Fruit fly (Drosophila melanogaster) whole organism, pupa: Measurements from ENCODE around the gene CG11089.

ENCODE experiments used
- CG10348 ChIP-seq: fragments of 200-800 bp; sonication (Bioruptor generic); IDR thresholded peaks from 2 replicates; pipeline ENCODE4 v1.3.6; 2022; ENCODE audit warnings: missing biosample characterization, missing genetic modification characterization
- CG12605 ChIP-seq: fragments of 200-800 bp; sonication (Bioruptor generic); IDR thresholded peaks from 2 replicates; pipeline ENCODE4 v1.3.6; 2022; ENCODE audit warnings: missing biosample characterization, missing genetic modification characterization
- CG13204 ChIP-seq: fragments of 200-800 bp; sonication (Bioruptor generic); optimal IDR thresholded peaks from 2 replicates; lab custom pipeline; 2018; ENCODE audit warnings: missing biosample characterization, mild to moderate bottlenecking, missing genetic modification characterization, moderate library complexity
- CG15710 ChIP-seq: fragments of 200-800 bp; sonication (Bioruptor generic); optimal IDR thresholded peaks from 2 replicates; lab custom pipeline; 2018; ENCODE audit warnings: missing biosample characterization, mild to moderate bottlenecking, missing genetic modification characterization, moderate library complexity
- CG17806 ChIP-seq: fragments of 200-800 bp; sonication (Bioruptor generic); optimal IDR thresholded peaks from 2 replicates; lab custom pipeline; 2018; ENCODE audit warnings: missing biosample characterization, mild to moderate bottlenecking, missing genetic modification characterization, moderate library complexity
- CG32121 ChIP-seq: fragments of 200-800 bp; sonication (Bioruptor generic); IDR thresholded peaks from 2 replicates; pipeline ENCODE4 v1.3.6; 2022; ENCODE audit warnings: missing biosample characterization, missing genetic modification characterization
- CG34367 ChIP-seq: fragments of 200-800 bp; sonication (Bioruptor generic); optimal IDR thresholded peaks from 2 replicates; lab custom pipeline; 2018; ENCODE audit warnings: missing biosample characterization, mild to moderate bottlenecking, missing genetic modification characterization
- CG4496 ChIP-seq: fragments of 200-800 bp; sonication (Bioruptor generic); IDR thresholded peaks from 3 replicates; pipeline ENCODE4 v1.3.6; 2022; ENCODE audit warnings: missing biosample characterization, missing genetic modification characterization
- CG8159 ChIP-seq: fragments of 200-800 bp; sonication (Bioruptor generic); optimal IDR thresholded peaks from 3 replicates; lab custom pipeline; 2018; ENCODE audit warnings: missing biosample characterization, mild to moderate bottlenecking, missing genetic modification characterization, moderate library complexity
- CG8301 ChIP-seq: fragments of 200-800 bp; sonication (Bioruptor generic); optimal IDR thresholded peaks from 2 replicates; lab custom pipeline; 2018; ENCODE audit warnings: missing biosample characterization, mild to moderate bottlenecking, missing genetic modification characterization
- CG9948 ChIP-seq: fragments of 200-800 bp; sonication (Bioruptor generic); optimal IDR thresholded peaks from 2 replicates; lab custom pipeline; 2018; ENCODE audit warnings: missing biosample characterization, mild to moderate bottlenecking, missing genetic modification characterization, moderate library complexity
- D1 ChIP-seq: fragments of 200-800 bp; sonication (Bioruptor generic); optimal IDR thresholded peaks from 2 replicates; lab custom pipeline; 2018; ENCODE audit warnings: missing biosample characterization, mild to moderate bottlenecking, missing genetic modification characterization, moderate library complexity
- EcR ChIP-seq: fragments of 200-800 bp; sonication (Bioruptor generic); optimal IDR thresholded peaks from 3 replicates; lab custom pipeline; 2019; ENCODE audit warnings: missing biosample characterization, missing genetic modification characterization, mild to moderate bottlenecking, moderate library complexity, missing genetic modification reagents
- Ets98B ChIP-seq: fragments of 200-800 bp; sonication (Bioruptor generic); IDR thresholded peaks from 2 replicates; pipeline ENCODE4 v1.3.6; 2022; ENCODE audit warnings: missing biosample characterization, missing genetic modification characterization
- Pif1A ChIP-seq: fragments of 200-800 bp; sonication (Bioruptor generic); optimal IDR thresholded peaks from 3 replicates; lab custom pipeline; 2016; ENCODE audit warnings: missing biosample characterization, missing genetic modification characterization
- Pif1B ChIP-seq: fragments of 200-800 bp; sonication (Bioruptor generic); optimal IDR thresholded peaks from 3 replicates; lab custom pipeline; 2016; ENCODE audit warnings: missing biosample characterization, missing genetic modification characterization
- Snoo ChIP-seq: fragments of 200-800 bp; sonication (Bioruptor generic); optimal IDR thresholded peaks from 3 replicates; lab custom pipeline; 2017; ENCODE audit warnings: missing biosample characterization, mild to moderate bottlenecking, missing genetic modification characterization, inconsistent platforms
- fd96Ca ChIP-seq: fragments of 200-800 bp; sonication (Bioruptor generic); IDR thresholded peaks from 3 replicates; pipeline ENCODE4 v1.3.6; 2022; ENCODE audit warnings: missing biosample characterization, missing genetic modification characterization
- gl ChIP-seq: fragments of 200-800 bp; sonication (Bioruptor generic); optimal IDR thresholded peaks from 2 replicates; lab custom pipeline; 2018; ENCODE audit warnings: missing biosample characterization, mild to moderate bottlenecking, missing genetic modification characterization
- rn ChIP-seq: fragments of 200-800 bp; sonication (Bioruptor generic); IDR thresholded peaks from 2 replicates; pipeline ENCODE4 v1.3.6; 2022; ENCODE audit warnings: missing biosample characterization, missing genetic modification characterization

CG11089 gene

DNA sequence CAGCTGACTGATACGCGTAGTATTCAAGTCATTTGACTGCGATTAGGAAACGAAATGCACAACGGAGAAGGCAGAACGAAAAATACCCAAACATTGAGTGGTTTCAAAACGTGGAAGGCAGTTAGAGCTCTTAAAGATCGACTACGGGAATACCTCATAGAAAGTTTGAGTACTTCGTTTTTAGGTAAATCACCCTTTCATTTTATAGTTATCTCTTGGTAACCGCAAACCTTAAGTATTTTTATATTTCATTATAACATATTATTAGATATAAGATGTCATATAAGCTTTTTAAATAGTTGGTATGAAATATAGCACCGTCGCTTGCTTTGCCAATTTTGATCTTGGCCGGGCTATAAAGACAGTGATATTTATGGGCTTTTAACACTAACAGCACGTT lies 31.7 kb upstream of the CG11089 start:
- TF ChIP-seq CG13204 (GFP tag; lab: Kevin White, UChicago) = no peak
- TF ChIP-seq Snoo (tag; lab: Kevin White, UChicago) = no peak
- TF ChIP-seq CG32121 (GFP tag; lab: Robert Waterston, UW) = no peak
- TF ChIP-seq CG34367 (tag; lab: Kevin White, UChicago) = no peak
- TF ChIP-seq fd96Ca (GFP tag; lab: Robert Waterston, UW) = no peak
- no peak for TF ChIP-seq CG10348
- no peak for TF ChIP-seq CG8301 (tag; lab: Kevin White, UChicago)
- no peak for TF ChIP-seq rn (GFP tag; lab: Robert Waterston, UW)
- TF ChIP-seq CG17806 (tag; lab: Kevin White, UChicago) = no peak
- no peak for TF ChIP-seq EcR (GFP tag; lab: Kevin White, UChicago)
- TF ChIP-seq gl (tag; lab: Kevin White, UChicago) = no peak

DNA sequence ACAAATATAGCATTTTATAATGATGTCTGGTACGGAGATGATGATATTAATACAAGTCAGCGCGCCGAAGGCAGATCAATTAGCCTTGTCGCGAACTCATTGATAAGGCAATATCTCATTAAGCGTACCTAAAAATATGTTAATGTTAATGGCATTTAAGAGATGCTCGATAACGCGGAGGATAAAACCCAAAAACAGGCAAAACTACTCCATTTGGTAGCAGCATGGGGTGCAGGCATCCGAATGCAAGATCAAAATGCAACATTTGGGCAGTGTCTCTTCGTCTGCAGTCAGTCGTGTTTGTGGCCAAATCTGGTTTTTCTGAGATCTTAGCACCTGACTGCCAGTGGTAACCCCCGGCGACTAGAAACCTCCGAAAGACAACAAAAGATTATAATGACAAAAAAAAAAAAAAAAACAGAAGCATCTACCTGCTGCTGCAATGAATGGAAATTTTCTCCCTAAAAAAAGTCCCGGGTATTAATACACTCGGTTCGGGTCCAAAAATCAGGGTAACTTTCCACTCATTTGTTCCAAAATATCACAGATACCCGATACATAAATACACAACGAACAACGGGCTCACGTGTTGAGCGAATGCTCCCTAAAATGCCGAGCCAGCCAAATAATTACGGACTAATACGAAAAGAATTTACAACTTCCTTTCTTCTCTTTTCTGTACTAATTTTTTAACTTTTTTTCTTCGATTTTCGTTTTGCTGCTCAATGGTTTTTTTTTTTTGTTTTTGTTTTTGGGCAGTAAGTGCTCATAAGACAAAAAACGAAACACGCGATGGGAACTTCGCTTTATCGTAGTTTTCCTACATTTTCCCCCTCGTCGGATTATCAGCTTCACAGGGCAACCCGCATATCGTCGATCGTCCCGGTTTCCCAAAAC lies 30.6 kb upstream of the CG11089 start:
- TF ChIP-seq CG8159 (tag; lab: Kevin White, UChicago) (no peak), EcR (GFP tag; lab: Kevin White, UChicago) (no peak), gl (tag; lab: Kevin White, UChicago) (no peak), fd96Ca (GFP tag; lab: Robert Waterston, UW) (no peak), Ets98B (no peak)

DNA sequence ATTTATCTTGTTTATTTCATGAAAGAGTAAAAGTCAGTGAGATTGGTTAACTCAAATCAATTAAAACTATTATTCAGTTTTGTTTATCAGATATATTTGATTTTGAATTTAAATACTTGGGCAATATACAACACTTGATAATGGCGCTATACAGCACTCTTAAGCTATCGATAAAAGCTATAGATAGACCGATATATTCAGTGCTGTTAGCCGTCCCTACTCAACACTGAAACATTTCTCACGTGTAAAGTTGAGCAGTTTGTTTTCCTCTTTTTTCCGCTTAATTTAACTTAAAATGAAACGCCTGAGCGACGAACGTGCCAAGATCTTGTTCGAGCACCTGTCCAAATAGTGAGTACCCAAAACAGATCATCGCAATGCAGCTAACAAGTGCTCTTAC lies 26.4 kb upstream of the CG11089 start, which contains the start of gene CG7006:
Gene CG7006, plus strand, starts transcription at position 208 of the 400 bp plus-strand sequence.
- TF ChIP-seq rn (GFP tag; lab: Robert Waterston, UW) (0 out of 2 replicates have a peak, but pooled peaks have one; percentile 24), Snoo (tag; lab: Kevin White, UChicago) (peak; percentile 30), Ets98B (peak; percentile 43; the same call in 1 of the 2 replicates), Pif1A (no peak)

dm6 chr3R:24851429-24851828 lies 25.4 kb upstream of the CG11089 start, which contains the start of gene Nct:
Gene Nct, plus strand, starts transcription at chr3R:24851601.
- TF ChIP-seq CG17806 (tag; lab: Kevin White, UChicago) (no peak), Pif1A (no peak), CG12605 (GFP tag; lab: Robert Waterston, UW) (no peak), CG13204 (GFP tag; lab: Kevin White, UChicago) (no peak), fd96Ca (GFP tag; lab: Robert Waterston, UW) (no peak), gl (tag; lab: Kevin White, UChicago) (no peak), Snoo (tag; lab: Kevin White, UChicago) (no peak), CG4496 (GFP tag; lab: Robert Waterston, UW) (no peak), CG8159 (tag; lab: Kevin White, UChicago) (no peak)

DNA sequence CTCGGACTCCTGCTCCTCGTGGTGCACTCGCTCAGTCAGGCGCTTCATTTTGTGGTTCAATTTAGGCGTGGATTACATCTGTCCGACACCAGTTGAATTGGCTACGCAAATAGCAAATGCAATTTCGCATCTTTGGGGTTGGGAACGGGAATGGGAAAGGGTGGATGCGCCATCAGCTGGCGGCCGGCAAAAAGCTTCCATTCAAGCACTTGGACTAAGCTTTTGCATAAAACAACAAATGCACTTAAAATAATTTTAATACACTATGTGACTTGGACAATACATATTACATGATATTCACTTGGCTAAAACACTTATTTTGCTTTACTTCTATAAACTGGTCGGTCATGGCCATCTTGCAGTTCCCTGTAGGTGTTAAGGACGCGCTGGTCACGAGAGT lies 20.7 kb upstream of the CG11089 start, which contains the start of gene HDAC11:
Gene HDAC11, minus strand, starts transcription at position 101 of the 400 bp plus-strand sequence.
- TF ChIP-seq Snoo (tag; lab: Kevin White, UChicago) (no peak), CG8159 (tag; lab: Kevin White, UChicago) (no peak), CG32121 (GFP tag; lab: Robert Waterston, UW) (0 out of 2 replicates have a peak, but pooled peaks have one; percentile 27), CG17806 (tag; lab: Kevin White, UChicago) (no peak)

DNA sequence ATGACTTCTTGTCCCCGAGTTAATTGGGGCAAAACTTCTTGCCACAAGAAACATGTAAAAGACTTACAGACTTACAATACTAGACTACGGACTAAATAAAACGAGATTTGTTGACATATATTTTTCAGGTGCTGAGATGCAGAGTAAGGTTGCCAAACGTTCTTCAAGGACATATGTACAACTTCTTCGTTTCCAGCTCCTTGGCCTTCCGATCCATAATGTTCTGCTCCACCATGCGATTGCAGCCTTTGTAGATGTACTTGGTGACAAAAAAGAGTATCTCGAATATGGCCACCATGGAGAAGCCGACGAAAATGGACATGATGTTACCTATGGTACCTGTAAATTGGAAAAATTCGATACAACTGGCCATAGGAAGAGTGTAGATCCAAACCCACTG lies 19.4 kb upstream of the CG11089 start, which contains the start of gene CAH4:
Gene CAH4, minus strand, starts transcription at position 101 of the 400 bp plus-strand sequence.
- TF ChIP-seq Ets98B = no peak
- TF ChIP-seq CG34367 (tag; lab: Kevin White, UChicago) = no peak
- TF ChIP-seq CG10348 = no peak
- no peak for TF ChIP-seq CG9948 (tag; lab: Kevin White, UChicago)
- no peak for TF ChIP-seq fd96Ca (GFP tag; lab: Robert Waterston, UW)
- no peak for TF ChIP-seq CG32121 (GFP tag; lab: Robert Waterston, UW)
- TF ChIP-seq Pif1B (GFP tag; lab: Kevin White, UChicago) = no peak
- TF ChIP-seq CG17806 (tag; lab: Kevin White, UChicago) = no peak
- no peak for TF ChIP-seq CG8301 (tag; lab: Kevin White, UChicago)
- TF ChIP-seq D1 = no peak
- TF ChIP-seq rn (GFP tag; lab: Robert Waterston, UW) = no peak

- TF ChIP-seq CG4496 (GFP tag; lab: Robert Waterston, UW) (no peak), EcR (GFP tag; lab: Kevin White, UChicago) (no peak), Pif1B (GFP tag; lab: Kevin White, UChicago) (no peak), CG10348 (no peak), CG8159 (tag; lab: Kevin White, UChicago) (no peak), CG34367 (tag; lab: Kevin White, UChicago) (no peak), Snoo (tag; lab: Kevin White, UChicago) (no peak), CG8301 (tag; lab: Kevin White, UChicago) (no peak), Ets98B (no peak), gl (tag; lab: Kevin White, UChicago) (no peak), CG13204 (GFP tag; lab: Kevin White, UChicago) (no peak), CG15710 (tag; lab: Kevin White, UChicago) (no peak), CG12605 (GFP tag; lab: Robert Waterston, UW) (no peak), fd96Ca (GFP tag; lab: Robert Waterston, UW) (no peak), Pif1A (no peak), CG9948 (tag; lab: Kevin White, UChicago) (no peak), D1 (no peak)
Measured at dm6 chr3R:24859701-24860100, 17.1 kb upstream of the CG11089 start, which contains the start of gene ppk22. Gene ppk22, minus strand, starts transcription at chr3R:24859801.
